Fruit fly (Drosophila melanogaster) whole organism, embryonic: ENCODE results near the gene Datp.

Experiments
- CG17359 ChIP-seq: fragments of 200-800 bp; sonication (Bioruptor generic); optimal IDR thresholded peaks from 3 replicates; lab custom pipeline; 2018; ENCODE audit warnings: missing biosample characterization, mild to moderate bottlenecking, missing genetic modification characterization, moderate library complexity
- CG17385 ChIP-seq: fragments of 200-800 bp; sonication (Bioruptor generic); optimal IDR thresholded peaks from 3 replicates; lab custom pipeline; 2018; ENCODE audit warnings: missing biosample characterization, mild to moderate bottlenecking, missing genetic modification characterization
- CG3838 ChIP-seq: fragments of 200-800 bp; sonication (Bioruptor generic); optimal IDR thresholded peaks from 3 replicates; lab custom pipeline; 2016; ENCODE audit warnings: missing biosample characterization, missing genetic modification characterization

DNA sequence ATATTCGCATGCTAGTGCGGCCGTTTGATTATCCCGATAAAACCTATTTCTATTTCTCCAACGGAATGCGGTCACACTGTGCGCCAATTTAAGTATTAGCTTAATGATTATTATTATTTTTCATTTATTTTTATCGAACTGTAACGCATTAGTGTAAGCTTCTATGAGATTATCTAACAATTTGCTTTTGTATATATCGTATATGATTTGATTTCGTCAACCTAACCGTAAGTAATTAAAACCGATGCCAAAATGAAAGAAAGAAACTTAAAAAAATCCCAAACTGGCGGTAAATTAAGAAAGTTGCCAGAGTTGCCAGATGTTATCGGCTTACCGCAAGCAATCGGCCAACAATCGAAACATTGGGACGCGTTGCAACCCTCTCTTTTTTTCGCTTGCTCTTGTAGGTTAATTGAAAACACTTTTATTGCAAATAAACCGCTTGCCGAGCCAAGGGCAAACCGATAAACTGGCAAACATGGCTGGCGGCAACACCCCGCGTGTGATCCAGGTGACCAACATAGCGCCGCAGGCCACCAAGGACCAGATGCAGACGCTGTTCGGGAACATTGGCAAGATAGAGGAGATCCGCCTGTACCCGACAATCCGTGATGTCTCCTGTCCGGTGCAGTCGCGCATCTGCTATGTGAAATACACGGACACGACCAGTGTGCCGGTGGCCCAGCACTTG is 25.9 kb downstream of the Datp start, which contains the start of the genes Etl1 and Srp54:
- no peak for TF ChIP-seq CG3838 (GFP tag; lab: Kevin White, UChicago)
- TF ChIP-seq CG17385 (GFP tag; lab: Kevin White, UChicago) = no peak
- TF ChIP-seq CG17359 (tag; lab: Kevin White, UChicago) = no peak
